Fruit fly (Drosophila melanogaster) whole organism, embryonic: ENCODE results near the gene GCC88.

Experiments
- CG10462 ChIP-seq: fragments of 200-800 bp; sonication (Bioruptor generic); optimal IDR thresholded peaks from 2 replicates; lab custom pipeline; 2016; ENCODE audit warnings: missing biosample characterization, missing genetic modification characterization
- CG11456 ChIP-seq: fragments of 200-800 bp; sonication (Bioruptor generic); IDR thresholded peaks from 3 replicates; pipeline ENCODE4 v1.3.6; 2022; ENCODE audit warnings: missing biosample characterization, missing genetic modification characterization
- CG13775 ChIP-seq: fragments of 200-800 bp; sonication (Bioruptor generic); optimal IDR thresholded peaks from 3 replicates; lab custom pipeline; 2017; ENCODE audit warnings: missing biosample characterization, mild to moderate bottlenecking, missing genetic modification characterization
- CG14014 ChIP-seq: fragments of 200-800 bp; sonication (Bioruptor generic); IDR thresholded peaks from 2 replicates; pipeline ENCODE4 v1.3.6; 2022; ENCODE audit warnings: missing biosample characterization, missing genetic modification characterization
- CG1602 ChIP-seq: fragments of 200-800 bp; sonication (Bioruptor generic); optimal IDR thresholded peaks from 3 replicates; lab custom pipeline; 2016; ENCODE audit warnings: missing biosample characterization, missing genetic modification characterization
- CG16779 ChIP-seq: fragments of 200-800 bp; sonication (Bioruptor generic); IDR thresholded peaks from 2 replicates; pipeline ENCODE4 v1.3.6; 2022; ENCODE audit warnings: missing biosample characterization, missing genetic modification characterization
- CG16863 ChIP-seq: fragments of 200-800 bp; sonication (Bioruptor generic); optimal IDR thresholded peaks from 3 replicates; lab custom pipeline; 2016; ENCODE audit warnings: missing biosample characterization, missing genetic modification characterization
- CG17829 ChIP-seq: fragments of 200-800 bp; optimal IDR thresholded peaks from 2 replicates; lab custom pipeline; 2019; ENCODE audit warnings: missing biosample characterization, mild to moderate bottlenecking, missing genetic modification characterization, moderate library complexity
- CG18764 ChIP-seq: fragments of 200-800 bp; sonication (Bioruptor generic); optimal IDR thresholded peaks from 3 replicates; lab custom pipeline; 2016; ENCODE audit warnings: missing biosample characterization, missing genetic modification characterization
- CG2116 ChIP-seq: fragments of 200-800 bp; sonication (Bioruptor generic); optimal IDR thresholded peaks from 3 replicates; lab custom pipeline; 2018; ENCODE audit warnings: missing biosample characterization, mild to moderate bottlenecking, missing genetic modification characterization
- CG33557 ChIP-seq: fragments of 200-800 bp; sonication (Bioruptor generic); optimal IDR thresholded peaks from 2 replicates; lab custom pipeline; 2019; ENCODE audit warnings: missing biosample characterization, mild to moderate bottlenecking, missing genetic modification characterization, moderate library complexity
- CG42726 ChIP-seq: fragments of 200-800 bp; sonication (Bioruptor generic); IDR thresholded peaks from 2 replicates; pipeline ENCODE4 v1.3.6; 2022; ENCODE audit warnings: missing biosample characterization, missing genetic modification characterization; ENCODE audit not compliant: partially characterized antibody
- CG4360 ChIP-seq: fragments of 200-800 bp; sonication (Bioruptor generic); IDR thresholded peaks from 2 replicates; pipeline ENCODE4 v1.3.6; 2022; ENCODE audit warnings: missing biosample characterization, missing genetic modification characterization
- CG4424 ChIP-seq: fragments of 200-800 bp; sonication (Bioruptor generic); optimal IDR thresholded peaks from 3 replicates; lab custom pipeline; 2016; ENCODE audit warnings: missing biosample characterization, missing genetic modification characterization
- CG4854 ChIP-seq: fragments of 200-800 bp; sonication (Bioruptor generic); optimal IDR thresholded peaks from 2 replicates; lab custom pipeline; 2016; ENCODE audit warnings: missing biosample characterization, missing genetic modification characterization, inconsistent platforms
- CG6683 ChIP-seq: fragments of 200-800 bp; sonication (Bioruptor generic); optimal IDR thresholded peaks from 2 replicates; lab custom pipeline; 2017; ENCODE audit warnings: missing biosample characterization, mild to moderate bottlenecking, missing genetic modification characterization, missing genetic modification reagents
- CG8290 ChIP-seq, 3 experiments: fragments of 200-800 bp; sonication (Bioruptor generic); optimal IDR thresholded peaks; 2 replicates each; lab custom pipeline; 2016 to 2019; ENCODE audit warnings: missing biosample characterization in 3 of 3, missing genetic modification characterization in 3 of 3, mild to moderate bottlenecking in 2 of 3, moderate library complexity in 1 of 3
- CG8944 ChIP-seq: fragments of 200-800 bp; sonication (Bioruptor generic); optimal IDR thresholded peaks from 3 replicates; lab custom pipeline; 2016; ENCODE audit warnings: missing biosample characterization, missing genetic modification characterization
- Dbx ChIP-seq: fragments of 200-800 bp; sonication (Bioruptor generic); IDR thresholded peaks from 3 replicates; pipeline ENCODE4 v1.3.6; 2022; ENCODE audit warnings: missing biosample characterization, missing genetic modification characterization
- Dek ChIP-seq: fragments of 200-800 bp; sonication (Bioruptor generic); optimal IDR thresholded peaks from 3 replicates; lab custom pipeline; 2019; ENCODE audit warnings: missing biosample characterization, mild to moderate bottlenecking, missing genetic modification characterization, moderate library complexity
- Elba2 ChIP-seq: fragments of 200-800 bp; sonication (Bioruptor generic); optimal IDR thresholded peaks from 3 replicates; lab custom pipeline; 2016; ENCODE audit warnings: missing biosample characterization, missing genetic modification characterization
- Ets97D ChIP-seq: fragments of 200-800 bp; sonication (Bioruptor generic); optimal IDR thresholded peaks from 3 replicates; lab custom pipeline; 2016; ENCODE audit warnings: missing biosample characterization, missing genetic modification characterization
- HmgZ ChIP-seq: fragments of 200-800 bp; sonication (Bioruptor generic); optimal IDR thresholded peaks from 2 replicates; lab custom pipeline; 2018; ENCODE audit warnings: missing biosample characterization, mild to moderate bottlenecking, missing genetic modification characterization
- Hmr ChIP-seq: fragments of 200-800 bp; sonication (Bioruptor generic); optimal IDR thresholded peaks from 3 replicates; lab custom pipeline; 2017; ENCODE audit warnings: mild to moderate bottlenecking, missing biosample characterization, missing genetic modification reagents, missing genetic modification characterization
- Hr3 ChIP-seq: fragments of 200-800 bp; sonication (Bioruptor generic); optimal IDR thresholded peaks from 3 replicates; lab custom pipeline; 2016; ENCODE audit warnings: missing biosample characterization, missing genetic modification characterization
- Lhr ChIP-seq: fragments of 200-800 bp; sonication (Bioruptor generic); optimal IDR thresholded peaks from 3 replicates; lab custom pipeline; 2017; ENCODE audit warnings: mild to moderate bottlenecking, missing biosample characterization, missing genetic modification reagents, missing genetic modification characterization
- Meics ChIP-seq: fragments of 200-800 bp; sonication (Bioruptor generic); optimal IDR thresholded peaks from 2 replicates; lab custom pipeline; 2017; ENCODE audit warnings: missing biosample characterization, mild to moderate bottlenecking, missing genetic modification characterization
- Mrtf ChIP-seq: fragments of 200-800 bp; sonication (Bioruptor generic); IDR thresholded peaks from 3 replicates; pipeline ENCODE4 v1.3.6; 2022; ENCODE audit warnings: missing biosample characterization, missing genetic modification characterization
- NFAT ChIP-seq: fragments of 200-800 bp; sonication (Bioruptor generic); IDR thresholded peaks from 2 replicates; pipeline ENCODE4 v1.3.6; 2022; ENCODE audit warnings: missing biosample characterization, missing genetic modification characterization
- NfI ChIP-seq: fragments of 200-800 bp; sonication (Bioruptor generic); optimal IDR thresholded peaks from 3 replicates; lab custom pipeline; 2018; ENCODE audit warnings: missing biosample characterization, mild to moderate bottlenecking, missing genetic modification characterization, moderate library complexity
- Optix ChIP-seq: fragments of 200-800 bp; sonication (Bioruptor generic); IDR thresholded peaks from 3 replicates; pipeline ENCODE4 v1.3.6; 2022; ENCODE audit warnings: missing biosample characterization, missing genetic modification characterization
- ab ChIP-seq: fragments of 200-800 bp; sonication (Bioruptor generic); optimal IDR thresholded peaks from 2 replicates; lab custom pipeline; 2016; ENCODE audit warnings: missing biosample characterization, missing genetic modification characterization
- exex ChIP-seq: fragments of 200-800 bp; sonication (Bioruptor generic); optimal IDR thresholded peaks from 4 replicates; lab custom pipeline; 2018; ENCODE audit warnings: missing biosample characterization, mild to moderate bottlenecking, missing genetic modification characterization, moderate library complexity
- eyg ChIP-seq: fragments of 200-800 bp; sonication (Bioruptor generic); optimal IDR thresholded peaks from 3 replicates; lab custom pipeline; 2016; ENCODE audit warnings: missing biosample characterization, missing genetic modification characterization
- gfzf ChIP-seq: fragments of 200-800 bp; sonication (Bioruptor generic); optimal IDR thresholded peaks from 2 replicates; lab custom pipeline; 2016; ENCODE audit warnings: missing biosample characterization, mild to moderate bottlenecking, missing genetic modification characterization, moderate library complexity
- grau ChIP-seq: fragments of 200-800 bp; optimal IDR thresholded peaks from 3 replicates; lab custom pipeline; 2019; ENCODE audit warnings: missing biosample characterization, mild to moderate bottlenecking, missing genetic modification characterization, moderate library complexity
- gsb-n ChIP-seq: fragments of 200-800 bp; sonication (Bioruptor generic); optimal IDR thresholded peaks from 3 replicates; lab custom pipeline; 2018; ENCODE audit warnings: missing biosample characterization, mild to moderate bottlenecking, missing genetic modification characterization
- gt ChIP-seq: fragments of 200-800 bp; sonication (Bioruptor generic); IDR thresholded peaks from 2 replicates; pipeline ENCODE4 v1.3.6; 2022; ENCODE audit warnings: missing biosample characterization, missing genetic modification characterization
- ind ChIP-seq: fragments of 200-800 bp; sonication (Bioruptor generic); optimal IDR thresholded peaks from 3 replicates; lab custom pipeline; 2016; ENCODE audit warnings: missing biosample characterization, missing genetic modification characterization
- kah ChIP-seq: fragments of 200-800 bp; sonication (Bioruptor generic); optimal IDR thresholded peaks from 2 replicates; lab custom pipeline; 2018; ENCODE audit warnings: missing biosample characterization, mild to moderate bottlenecking, missing genetic modification characterization
- kni ChIP-seq: fragments of 200-800 bp; sonication (Bioruptor generic); optimal IDR thresholded peaks from 3 replicates; lab custom pipeline; 2017; ENCODE audit warnings: mild to moderate bottlenecking, missing biosample characterization, missing genetic modification reagents, missing genetic modification characterization
- lola ChIP-seq, 3 experiments: fragments of >200 bp in 2 of 3; fragments of 200-800 bp in 1 of 3; sonication (Bioruptor generic) in 1 of 3; optimal IDR thresholded peaks; 2 replicates each; lab custom pipeline; 2017 to 2019; ENCODE audit warnings: missing biosample characterization in 3 of 3, missing genetic modification characterization in 3 of 3, mild to moderate bottlenecking in 1 of 3, moderate library complexity in 1 of 3
- lov ChIP-seq, 2 experiments: fragments of 200-800 bp in 1 of 2; fragments of >200 bp in 1 of 2; sonication (Bioruptor generic) in 1 of 2; IDR thresholded peaks in 1 of 2; optimal IDR thresholded peaks in 1 of 2; 2 replicates in 1 of 2; 3 replicates in 1 of 2; pipeline versions ENCODE4 v1.3.6 to Lab custom; 2017 to 2022; ENCODE audit warnings: missing biosample characterization in 1 of 2, missing genetic modification characterization in 1 of 2
- p53 ChIP-seq: fragments of 200-800 bp; sonication (Bioruptor generic); optimal IDR thresholded peaks from 2 replicates; lab custom pipeline; 2016; ENCODE audit warnings: missing biosample characterization, missing genetic modification characterization
- pho ChIP-seq: fragments of 200-800 bp; sonication (Bioruptor generic); optimal IDR thresholded peaks from 2 replicates; lab custom pipeline; 2016; ENCODE audit warnings: missing biosample characterization, missing genetic modification characterization
- phol ChIP-seq: fragments of 200-800 bp; sonication (Bioruptor generic); optimal IDR thresholded peaks from 3 replicates; lab custom pipeline; 2018; ENCODE audit warnings: missing biosample characterization, mild to moderate bottlenecking, missing genetic modification characterization, moderate library complexity
- pros ChIP-seq: fragments of 200-800 bp; sonication (Bioruptor generic); optimal IDR thresholded peaks from 3 replicates; lab custom pipeline; 2019; ENCODE audit warnings: missing biosample characterization, mild to moderate bottlenecking, missing genetic modification characterization, moderate library complexity
- pum ChIP-seq: fragments of 200-800 bp; sonication (Bioruptor generic); optimal IDR thresholded peaks from 2 replicates; lab custom pipeline; 2016; ENCODE audit warnings: missing biosample characterization, missing genetic modification characterization
- zfh2 ChIP-seq: fragments of 200-800 bp; sonication (Bioruptor generic); optimal IDR thresholded peaks from 2 replicates; lab custom pipeline; 2016; ENCODE audit warnings: missing biosample characterization, missing genetic modification characterization

GCC88 gene

dm6 chr3R:11209801-11210402, 20.5 kb downstream of the GCC88 start, which contains the start of the genes SdhC and Tctp (continued):
- TF ChIP-seq CG18764 (GFP tag; lab: Kevin White, UChicago), result peak; percentile 2
- TF ChIP-seq CG42726 (GFP tag; lab: Robert Waterston, UW), result peak; percentile 57; the same call in 1 of the 2 replicates
- TF ChIP-seq CG13775 (GFP tag; lab: Kevin White, UChicago), result peak; percentile 53
- TF ChIP-seq gt, result no peak
- TF ChIP-seq CG4360 (GFP tag; lab: Robert Waterston, UW), result no peak
- peak; percentile 28 for TF ChIP-seq CG8290 (GFP tag; optimal IDR thresholded peaks at IDR 0.05; lab: Kevin White, UChicago)
- peak in 1 of 2 experiments; percentile 71 for TF ChIP-seq CG8290 (tag; optimal IDR thresholded peaks at IDR 0.05; lab: Kevin White, UChicago)
- peak; percentile 62 for TF ChIP-seq Meics
- TF ChIP-seq lov (optimal IDR thresholded peaks at IDR 0.05; lab: Kevin White, UChicago), result no peak
- no peak for TF ChIP-seq lov (GFP tag; IDR thresholded peaks at IDR 0.05; lab: Robert Waterston, UW)
- TF ChIP-seq CG1602 (GFP tag; lab: Kevin White, UChicago), result peak; percentile 0
- TF ChIP-seq zfh2, result peak; percentile 14
- TF ChIP-seq eyg, result no peak
- TF ChIP-seq kah (GFP tag; lab: Kevin White, UChicago), result peak; percentile 13
- peak; percentile 38 for TF ChIP-seq NfI (GFP tag; lab: Kevin White, UChicago)
- TF ChIP-seq Mrtf, result no peak
- no peak for TF ChIP-seq CG14014
- TF ChIP-seq CG4854 (GFP tag; lab: Kevin White, UChicago), result no peak
- peak in 1 of 3 experiments; percentile 59 for TF ChIP-seq lola (GFP tag; optimal IDR thresholded peaks at IDR 0.05; lab: Kevin White, UChicago)
- peak; percentile 58 for TF ChIP-seq Lhr (GFP tag; lab: Kevin White, UChicago)
- no peak for TF ChIP-seq p53 (GFP tag; lab: Kevin White, UChicago)
- TF ChIP-seq ind (GFP tag; lab: Kevin White, UChicago), result peak; percentile 37
- peak; percentile 23 for TF ChIP-seq exex (tag; lab: Kevin White, UChicago)
- TF ChIP-seq CG11456 (GFP tag; lab: Robert Waterston, UW), result peak; percentile 23; the same call in 2 of the 3 replicates
- no peak for TF ChIP-seq CG33557
- TF ChIP-seq pho (GFP tag; lab: Kevin White, UChicago), result peak; percentile 55
- TF ChIP-seq NFAT (GFP tag; lab: Robert Waterston, UW), result peak; percentile 33; the same call in 1 of the 2 replicates
- peak; percentile 45 for TF ChIP-seq gsb-n
- peak; percentile 87 for TF ChIP-seq Ets97D (GFP tag; lab: Kevin White, UChicago)
- no peak for TF ChIP-seq CG6683
- peak; percentile 76 for TF ChIP-seq CG2116
- no peak for TF ChIP-seq CG16779 (GFP tag; lab: Robert Waterston, UW)
- no peak for TF ChIP-seq pum (GFP tag; lab: Kevin White, UChicago)
- TF ChIP-seq CG4424 (GFP tag; lab: Kevin White, UChicago), result peak; percentile 46
- TF ChIP-seq Hmr (GFP tag; lab: Kevin White, UChicago), result peak; percentile 73
- 0 out of 3 replicates have a peak, but pooled peaks have one; percentile 35 for TF ChIP-seq Dbx (GFP tag; lab: Robert Waterston, UW)
- TF ChIP-seq CG17829 (tag; lab: Kevin White, UChicago), result peak; percentile 59
- TF ChIP-seq CG10462 (GFP tag; lab: Kevin White, UChicago), result peak; percentile 39
- TF ChIP-seq Hr3 (GFP tag; lab: Kevin White, UChicago), result peak; percentile 41
- no peak for TF ChIP-seq pros (GFP tag; lab: Kevin White, UChicago)
- peak; percentile 52 for TF ChIP-seq Dek
- TF ChIP-seq Elba2 (GFP tag; lab: Kevin White, UChicago), result peak; percentile 19
- no peak for TF ChIP-seq Optix
- peak; percentile 40 for TF ChIP-seq HmgZ (tag; lab: Kevin White, UChicago)
- peak; percentile 37 for TF ChIP-seq kni
- peak; percentile 49 for TF ChIP-seq CG16863 (GFP tag; lab: Kevin White, UChicago)
- peak; percentile 75 for TF ChIP-seq gfzf (GFP tag; lab: Kevin White, UChicago)
- TF ChIP-seq ab (GFP tag; lab: Kevin White, UChicago), result peak; percentile 1
- no peak for TF ChIP-seq CG8944
- peak; percentile 97 for TF ChIP-seq phol (tag; lab: Kevin White, UChicago)
- TF ChIP-seq grau (tag; lab: Kevin White, UChicago), result peak; percentile 61
